Fruit fly (Drosophila melanogaster): ENCODE data around the gene sick.

dm6 chr2L:19814432-19814831, 18.3 kb downstream of the sick start, which contains the start of gene CG13962:
- TF ChIP-seq Dll (optimal IDR thresholded peaks at IDR 0.05) (no peak), EcR (GFP tag; optimal IDR thresholded peaks at IDR 0.05) (no peak), CG8478 (optimal IDR thresholded peaks at IDR 0.05) (no peak), pan (optimal IDR thresholded peaks at IDR 0.05) (no peak), usp (GFP tag; optimal IDR thresholded peaks at IDR 0.05) (no peak), psq (optimal IDR thresholded peaks at IDR 0.05) (no peak)

Data from whole organism.